Fruit fly (Drosophila melanogaster) whole organism, wandering third instar larva: ENCODE data around the gene gzl.

ENCODE experiments used
- CG32264 ChIP-seq: fragments of 200-800 bp; sonication (Bioruptor generic); optimal IDR thresholded peaks from 2 replicates; lab custom pipeline; 2016; ENCODE audit warnings: missing biosample characterization, missing genetic modification characterization
- CG9705 ChIP-seq: fragments of 200-800 bp; sonication (Bioruptor generic); optimal IDR thresholded peaks from 2 replicates; lab custom pipeline; 2018; ENCODE audit warnings: missing biosample characterization, mild to moderate bottlenecking, missing genetic modification characterization
- CrebA ChIP-seq: fragments of 200-800 bp; sonication (Bioruptor generic); optimal IDR thresholded peaks from 2 replicates; lab custom pipeline; 2016; ENCODE audit warnings: missing biosample characterization, mild to moderate bottlenecking, missing genetic modification characterization, borderline replicate concordance
- Dif ChIP-seq: fragments of 200-275, 200-300 bp; sonication (Bioruptor generic); optimal IDR thresholded peaks from 2 replicates; lab custom pipeline; 2018; ENCODE audit warnings: missing biosample characterization, missing genetic modification characterization; ENCODE audit not compliant: partially characterized antibody
- HLH106 ChIP-seq: fragments of 200-800 bp; optimal IDR thresholded peaks from 3 replicates; lab custom pipeline; 2019; ENCODE audit warnings: missing biosample characterization, mild to moderate bottlenecking, missing genetic modification characterization, moderate library complexity
- Hnf4 ChIP-seq: fragments of 200-800 bp; sonication (Bioruptor generic); optimal IDR thresholded peaks from 2 replicates; lab custom pipeline; 2016; ENCODE audit warnings: missing biosample characterization, mild to moderate bottlenecking, missing genetic modification characterization
- Hr78 ChIP-seq: fragments of >200 bp; optimal IDR thresholded peaks from 2 replicates; lab custom pipeline; 2017; ENCODE audit warnings: missing biosample characterization, missing genetic modification characterization
- Hr83 ChIP-seq: fragments of 200-300 bp; sonication (Bioruptor generic); optimal IDR thresholded peaks from 2 replicates; lab custom pipeline; 2016; ENCODE audit warnings: missing biosample characterization, mild to moderate bottlenecking, missing genetic modification characterization, moderate library complexity; ENCODE audit not compliant: poor library complexity, severe bottlenecking
- Jra ChIP-seq: sonication (Bioruptor generic); optimal IDR thresholded peaks from 2 replicates; lab custom pipeline; 2016; ENCODE audit warnings: missing biosample characterization, missing genetic modification characterization
- Myc ChIP-seq: fragments of >200 bp; optimal IDR thresholded peaks from 2 replicates; lab custom pipeline; 2017
- N ChIP-seq: fragments of >200 bp; optimal IDR thresholded peaks from 2 replicates; lab custom pipeline; 2018; ENCODE audit warnings: missing biosample characterization, missing external identifiers, missing genetic modification characterization
- OdsH ChIP-seq: fragments of 200-800 bp; sonication (Bioruptor generic); optimal IDR thresholded peaks from 2 replicates; lab custom pipeline; 2016; ENCODE audit warnings: missing biosample characterization, mild to moderate bottlenecking, missing genetic modification characterization
- Rel ChIP-seq, 2 experiments: fragments of 200-800 bp; sonication (Bioruptor generic) in 1 of 2; optimal IDR thresholded peaks; 2 replicates in 1 of 2; 3 replicates in 1 of 2; lab custom pipeline; 2016 to 2019; ENCODE audit warnings: mild to moderate bottlenecking in 2 of 2, missing biosample characterization in 2 of 2, missing genetic modification characterization in 2 of 2, moderate library complexity in 1 of 2
- Sp1 ChIP-seq: fragments of 200-800 bp; sonication (Bioruptor generic); optimal IDR thresholded peaks from 3 replicates; lab custom pipeline; 2019; ENCODE audit warnings: missing biosample characterization, mild to moderate bottlenecking, missing genetic modification characterization, moderate library complexity
- br ChIP-seq: fragments of 200-800 bp; sonication (Bioruptor generic); optimal IDR thresholded peaks from 2 replicates; lab custom pipeline; 2016; ENCODE audit warnings: missing biosample characterization, missing genetic modification characterization
- brk ChIP-seq: fragments of 200-800 bp; sonication (Bioruptor generic); optimal IDR thresholded peaks from 2 replicates; lab custom pipeline; 2016; ENCODE audit warnings: missing biosample characterization, mild to moderate bottlenecking, missing genetic modification characterization
- dl ChIP-seq, 2 experiments: fragments of 175-275, 200-275 bp in 1 of 2; fragments of 200-275 bp in 1 of 2; sonication (Bioruptor generic); optimal IDR thresholded peaks; lab custom pipeline; 2018; ENCODE audit warnings: mild to moderate bottlenecking in 2 of 2, missing biosample characterization in 2 of 2, missing genetic modification characterization in 2 of 2, moderate library complexity in 2 of 2; ENCODE audit not compliant: partially characterized antibody in 2 of 2, insufficient read depth in 1 of 2
- dmrt93B ChIP-seq: fragments of 200-800 bp; sonication (Bioruptor generic); optimal IDR thresholded peaks from 2 replicates; lab custom pipeline; 2018; ENCODE audit warnings: missing biosample characterization, mild to moderate bottlenecking, missing genetic modification characterization
- dsf ChIP-seq: sonication (Bioruptor generic); optimal IDR thresholded peaks from 2 replicates; lab custom pipeline; 2016; ENCODE audit warnings: missing biosample characterization, missing genetic modification characterization, borderline replicate concordance
- ey ChIP-seq: fragments of 200-800 bp; sonication (Bioruptor generic); optimal IDR thresholded peaks from 2 replicates; lab custom pipeline; 2016; ENCODE audit warnings: missing biosample characterization, missing genetic modification characterization
- foxo ChIP-seq, 2 experiments: fragments of 200-800 bp; sonication (Bioruptor generic); optimal IDR thresholded peaks; 2 replicates in 1 of 2; 3 replicates in 1 of 2; lab custom pipeline; 2016 to 2017; ENCODE audit warnings: missing biosample characterization in 2 of 2, missing genetic modification characterization in 2 of 2
- fru ChIP-seq: fragments of 200-800 bp; sonication (Bioruptor generic); optimal IDR thresholded peaks from 3 replicates; lab custom pipeline; 2016; ENCODE audit warnings: missing biosample characterization, mild to moderate bottlenecking, missing genetic modification characterization
- h ChIP-seq: fragments of 200-800 bp; sonication (Bioruptor generic); optimal IDR thresholded peaks from 3 replicates; lab custom pipeline; 2016; ENCODE audit warnings: missing biosample characterization, mild to moderate bottlenecking, missing genetic modification characterization
- jim ChIP-seq: fragments of 175-275, 200-325 bp; sonication (Bioruptor generic); optimal IDR thresholded peaks from 2 replicates; lab custom pipeline; 2016; ENCODE audit warnings: missing biosample characterization, mild to moderate bottlenecking, missing genetic modification characterization
- lola ChIP-seq: fragments of >200 bp; optimal IDR thresholded peaks from 2 replicates; lab custom pipeline; 2017; ENCODE audit warnings: missing biosample characterization, missing genetic modification characterization
- pan ChIP-seq: fragments of >200 bp; optimal IDR thresholded peaks from 2 replicates; lab custom pipeline; 2017
- psq ChIP-seq: fragments of 200-800 bp; sonication (Bioruptor generic); optimal IDR thresholded peaks from 3 replicates; lab custom pipeline; 2017; ENCODE audit warnings: missing biosample characterization, mild to moderate bottlenecking, missing genetic modification characterization, moderate library complexity
- rgr ChIP-seq: fragments of 200-800 bp; sonication (Bioruptor generic); optimal IDR thresholded peaks from 3 replicates; lab custom pipeline; 2016; ENCODE audit warnings: missing biosample characterization, mild to moderate bottlenecking, missing genetic modification characterization
- sage ChIP-seq: fragments of 200-800 bp; sonication (Bioruptor generic); optimal IDR thresholded peaks from 2 replicates; lab custom pipeline; 2016; ENCODE audit warnings: missing biosample characterization, mild to moderate bottlenecking, missing genetic modification characterization
- sv ChIP-seq: fragments of 200-800 bp; sonication (Bioruptor generic); optimal IDR thresholded peaks from 3 replicates; lab custom pipeline; 2016; ENCODE audit warnings: missing biosample characterization, missing genetic modification characterization
- tai ChIP-seq: sonication (Bioruptor generic); optimal IDR thresholded peaks from 2 replicates; lab custom pipeline; 2016; ENCODE audit warnings: missing biosample characterization, missing genetic modification characterization
- usp ChIP-seq: fragments of >200 bp; optimal IDR thresholded peaks from 2 replicates; lab custom pipeline; 2017; ENCODE audit warnings: missing biosample characterization, missing genetic modification characterization
- woc ChIP-seq: sonication (Bioruptor generic); optimal IDR thresholded peaks from 2 replicates; lab custom pipeline; 2016; ENCODE audit warnings: missing biosample characterization, mild to moderate bottlenecking, missing genetic modification characterization

gzl gene

DNA sequence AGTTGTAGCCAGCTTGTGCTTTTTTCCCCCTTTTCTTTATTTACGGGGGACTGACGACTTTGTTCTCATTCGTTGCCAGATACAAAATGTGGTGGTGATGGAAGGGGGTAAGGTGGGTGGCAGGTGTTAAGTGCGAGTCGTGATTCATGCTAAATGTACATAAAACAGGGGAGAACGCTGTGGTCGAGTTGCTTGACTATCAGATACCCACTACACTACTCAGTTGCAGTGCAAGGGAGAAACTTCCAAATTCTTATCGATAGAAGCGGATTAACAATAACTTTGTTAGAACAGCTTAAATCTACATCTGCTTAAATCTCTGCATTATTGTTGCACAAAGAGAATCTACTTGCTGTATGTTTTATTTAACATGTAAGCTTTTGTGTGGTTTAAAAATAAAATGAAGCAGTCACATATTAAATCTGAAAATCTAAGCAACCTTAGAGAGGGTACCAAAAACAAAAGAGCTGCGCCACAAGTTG is 14.9 kb downstream of the gzl start:
- TF ChIP-seq N: no peak
- TF ChIP-seq Jra: peak; percentile 60
- TF ChIP-seq pan (lab: Kevin White, UChicago): no peak
- peak; percentile 61 for TF ChIP-seq psq (GFP tag; lab: Kevin White, UChicago)
- peak; percentile 33 for TF ChIP-seq Hnf4
- no peak for TF ChIP-seq dsf (GFP tag; lab: Kevin White, UChicago)
- TF ChIP-seq Rel (GFP tag; optimal IDR thresholded peaks at IDR 0.05; lab: Kevin White, UChicago): no peak
- peak; percentile 80 for TF ChIP-seq Rel (tag; optimal IDR thresholded peaks at IDR 0.05; lab: Kevin White, UChicago)
- peak; percentile 8 for TF ChIP-seq CG32264 (GFP tag; lab: Kevin White, UChicago)
- TF ChIP-seq dmrt93B (GFP tag; lab: Kevin White, UChicago): peak; percentile 49
- peak; percentile 70 for TF ChIP-seq h (GFP tag; lab: Kevin White, UChicago)
- peak; percentile 65 for TF ChIP-seq br (GFP tag; lab: Kevin White, UChicago)
- TF ChIP-seq foxo (GFP tag; optimal IDR thresholded peaks at IDR 0.05; lab: Kevin White, UChicago): peak in 1 of 2 experiments; percentile 78
- TF ChIP-seq OdsH (GFP tag; lab: Kevin White, UChicago): peak; percentile 74
- TF ChIP-seq rgr (GFP tag; lab: Kevin White, UChicago): peak; percentile 71
- no peak for TF ChIP-seq dl (GFP tag; optimal IDR thresholded peaks at IDR 0.05; lab: Kevin White, UChicago; ENCODE audit: insufficient read depth in 1 of 2, partially characterized antibody in 2 of 2)
- TF ChIP-seq sv (GFP tag; lab: Kevin White, UChicago): no peak
- TF ChIP-seq jim (GFP tag; lab: Kevin White, UChicago): no peak
- TF ChIP-seq Sp1: peak; percentile 61
- peak; percentile 22 for TF ChIP-seq CG9705 (GFP tag; lab: Kevin White, UChicago)
- TF ChIP-seq woc (GFP tag; lab: Kevin White, UChicago): peak; percentile 25
- peak; percentile 79 for TF ChIP-seq fru
- TF ChIP-seq HLH106 (tag; lab: Kevin White, UChicago): peak; percentile 73
- peak; percentile 74 for TF ChIP-seq ey (GFP tag; lab: Kevin White, UChicago)
- TF ChIP-seq, all 38 proteins: peak for 17

DNA sequence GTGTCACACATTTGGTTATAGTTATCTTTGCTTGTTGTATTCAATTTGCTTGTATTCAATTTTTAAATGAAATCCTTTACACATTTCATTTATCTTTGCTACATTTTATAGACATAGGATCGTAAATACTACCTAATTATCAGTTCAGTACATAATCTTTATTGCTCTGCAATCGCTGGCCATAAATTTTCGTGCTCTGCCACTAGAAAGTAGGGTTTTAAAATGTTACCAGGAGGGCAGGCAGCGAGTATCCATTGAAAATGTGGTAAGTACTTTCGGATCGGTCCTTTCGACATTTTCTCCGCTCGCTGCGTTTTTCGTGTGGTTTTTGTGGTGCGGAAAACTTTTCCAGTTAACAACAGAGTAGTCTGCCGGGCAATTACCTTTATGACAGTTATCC is 16.6 kb downstream of the gzl start:
- TF ChIP-seq foxo (GFP tag; optimal IDR thresholded peaks at IDR 0.05; lab: Kevin White, UChicago) (no peak), pan (lab: Kevin White, UChicago) (no peak), Dif (no peak), CrebA (GFP tag; lab: Kevin White, UChicago) (peak; percentile 37), dsf (GFP tag; lab: Kevin White, UChicago) (no peak), Sp1 (peak; percentile 40)

DNA sequence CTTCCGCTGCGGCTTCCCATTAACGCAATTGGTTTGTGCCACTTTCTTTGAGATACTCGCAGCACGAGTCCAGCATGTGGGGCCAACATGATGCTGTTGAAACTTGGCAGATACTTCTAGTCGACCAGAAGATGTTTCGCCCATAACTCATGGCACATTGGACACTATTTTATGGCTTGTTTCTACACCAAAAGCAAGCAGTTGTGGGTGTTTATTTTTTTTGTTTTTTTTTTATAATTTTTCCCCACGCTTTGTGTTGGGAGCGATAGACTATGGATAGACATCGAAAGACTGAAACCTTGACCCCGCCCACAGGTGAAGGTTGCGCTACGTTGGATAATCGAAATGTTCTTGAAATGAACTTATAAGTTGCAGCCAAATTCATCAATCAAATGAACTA is 17.0 kb downstream of the gzl start:
- no peak for TF ChIP-seq Hr78 (GFP tag; lab: Kevin White, UChicago)
- no peak for TF ChIP-seq foxo (GFP tag; optimal IDR thresholded peaks at IDR 0.05; lab: Kevin White, UChicago)
- TF ChIP-seq jim (GFP tag; lab: Kevin White, UChicago): no peak
- no peak for TF ChIP-seq dsf (GFP tag; lab: Kevin White, UChicago)
- no peak for TF ChIP-seq usp
- TF ChIP-seq Myc (lab: Kevin White, UChicago): no peak
- TF ChIP-seq Hr83 (GFP tag; lab: Kevin White, UChicago): no peak
- no peak for TF ChIP-seq woc (GFP tag; lab: Kevin White, UChicago)
- no peak for TF ChIP-seq lola (GFP tag; lab: Kevin White, UChicago)

DNA sequence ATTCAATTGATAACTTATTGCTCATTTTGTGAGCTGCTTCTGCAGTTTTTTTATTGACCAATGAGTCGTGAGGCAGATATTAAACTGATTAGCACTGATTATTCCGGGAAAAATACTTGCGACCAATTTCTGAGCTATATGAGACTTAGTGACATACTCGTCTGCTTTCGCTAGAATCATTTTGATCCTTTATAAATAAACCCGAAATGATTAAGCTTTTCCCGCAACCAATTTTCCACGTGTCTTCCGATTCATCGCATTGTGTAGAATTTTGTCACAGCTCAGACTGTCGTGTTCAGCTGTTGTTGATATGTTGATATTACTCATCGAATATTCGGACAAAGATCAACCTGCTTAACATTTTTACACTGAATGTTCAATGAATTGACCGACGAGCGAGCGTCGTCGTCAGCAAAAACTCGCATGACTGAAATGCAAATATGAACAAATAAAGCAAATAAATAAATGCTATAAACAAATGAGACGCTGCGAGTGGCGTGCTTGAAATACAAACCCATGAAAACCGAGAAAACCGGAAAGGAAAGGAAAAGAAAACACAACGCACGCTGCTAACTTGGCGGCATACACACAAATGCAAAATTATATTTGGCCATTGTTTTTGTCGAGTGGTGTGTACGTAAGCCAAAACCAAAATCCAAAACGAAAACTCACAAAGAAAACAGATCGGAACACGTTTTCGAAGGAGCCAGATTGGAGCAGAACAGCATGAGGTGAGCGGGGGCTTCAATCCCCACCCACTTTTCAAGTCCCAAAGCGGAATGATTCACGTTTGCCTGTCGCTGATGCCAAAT is 18.2 kb downstream of the gzl start:
- TF ChIP-seq Hnf4 (peak; percentile 22), tai (peak; percentile 53), h (GFP tag; lab: Kevin White, UChicago) (peak; percentile 19), psq (GFP tag; lab: Kevin White, UChicago) (peak; percentile 42), OdsH (GFP tag; lab: Kevin White, UChicago) (no peak), usp (no peak), pan (lab: Kevin White, UChicago) (no peak), Hr83 (GFP tag; lab: Kevin White, UChicago) (no peak), N (no peak), Jra (peak; percentile 74), sv (GFP tag; lab: Kevin White, UChicago) (no peak), Sp1 (peak; percentile 6), lola (GFP tag; lab: Kevin White, UChicago) (no peak), HLH106 (tag; lab: Kevin White, UChicago) (no peak), foxo (GFP tag; optimal IDR thresholded peaks at IDR 0.05; lab: Kevin White, UChicago) (no peak), Hr78 (GFP tag; lab: Kevin White, UChicago) (no peak), sage (no peak), CG32264 (GFP tag; lab: Kevin White, UChicago) (no peak), CG9705 (GFP tag; lab: Kevin White, UChicago) (peak; percentile 6), Rel (GFP tag; optimal IDR thresholded peaks at IDR 0.05; lab: Kevin White, UChicago) (no peak), Rel (tag; optimal IDR thresholded peaks at IDR 0.05; lab: Kevin White, UChicago) (peak; percentile 47), fru (no peak), dmrt93B (GFP tag; lab: Kevin White, UChicago) (no peak), woc (GFP tag; lab: Kevin White, UChicago) (no peak), brk (GFP tag; lab: Kevin White, UChicago) (no peak)
